Worm (Caenorhabditis elegans): Measurements from ENCODE around the gene C04E6.13.

Gene C04E6.13

DNA sequence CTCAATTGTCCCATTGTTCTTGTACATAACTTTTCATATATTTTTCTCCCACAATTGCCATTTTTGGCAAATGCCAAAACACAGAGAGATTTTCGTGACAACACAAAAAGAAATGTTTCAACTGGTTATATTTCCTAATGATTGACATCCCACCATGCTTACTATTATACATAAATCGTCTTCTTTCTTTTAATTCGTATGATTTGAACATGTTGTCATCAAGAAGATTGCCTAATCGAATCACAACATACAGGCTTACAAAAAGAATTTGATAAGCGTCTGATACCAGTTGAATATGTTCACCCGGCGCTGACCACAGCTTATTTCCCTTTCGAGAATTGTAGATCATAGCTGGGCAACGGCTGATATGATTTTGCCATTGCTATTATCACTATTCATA, 17.5 kb upstream of the C04E6.13 start, which contains the start of gene grd-9:
TSS of gene grd-9 (plus strand) at position 301 of the 400 bp plus-strand sequence.
- TF ChIP-seq mxl-2 (GFP tag; conservative IDR thresholded peaks at IDR 0.05) (no peak), pqm-1 (tag; optimal IDR thresholded peaks at IDR 0.05) (no peak), ama-1 (optimal IDR thresholded peaks at IDR 0.05) (no peak), ZK337.2 (GFP tag; IDR thresholded peaks at IDR 0.05) (no peak)

DNA sequence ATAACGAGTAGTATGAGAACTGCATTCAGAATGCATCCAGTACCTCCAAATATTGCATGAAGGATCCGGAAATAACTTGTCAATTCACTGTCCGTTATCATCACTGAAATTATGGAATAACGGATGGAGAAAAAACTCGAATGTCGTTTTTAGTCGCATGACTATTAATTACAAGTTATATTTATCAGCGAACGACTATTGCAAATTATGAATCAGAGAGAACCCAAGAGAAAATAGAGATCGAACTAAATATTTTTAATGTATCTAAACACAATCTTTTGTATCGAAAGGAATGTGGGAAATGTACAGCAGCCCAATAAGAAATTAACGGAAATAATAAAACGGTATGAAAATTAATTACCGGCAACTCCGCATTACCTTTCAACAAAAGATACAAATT, 12.6 kb upstream of the C04E6.13 start, which contains the start of gene srd-16:
TSS of gene srd-16 (minus strand) at position 101 of the 400 bp plus-strand sequence.
- TF ChIP-seq hlh-11 (tag; optimal IDR thresholded peaks at IDR 0.05) (no peak), ztf-7 (tag; optimal IDR thresholded peaks at IDR 0.05) (no peak), ama-1 (optimal IDR thresholded peaks at IDR 0.05) (no peak), F44E2.7 (GFP tag; IDR thresholded peaks at IDR 0.05) (no peak), lim-7 (GFP tag; IDR thresholded peaks at IDR 0.05) (no peak), D1046.2 (GFP tag; IDR thresholded peaks at IDR 0.05) (no peak)

DNA sequence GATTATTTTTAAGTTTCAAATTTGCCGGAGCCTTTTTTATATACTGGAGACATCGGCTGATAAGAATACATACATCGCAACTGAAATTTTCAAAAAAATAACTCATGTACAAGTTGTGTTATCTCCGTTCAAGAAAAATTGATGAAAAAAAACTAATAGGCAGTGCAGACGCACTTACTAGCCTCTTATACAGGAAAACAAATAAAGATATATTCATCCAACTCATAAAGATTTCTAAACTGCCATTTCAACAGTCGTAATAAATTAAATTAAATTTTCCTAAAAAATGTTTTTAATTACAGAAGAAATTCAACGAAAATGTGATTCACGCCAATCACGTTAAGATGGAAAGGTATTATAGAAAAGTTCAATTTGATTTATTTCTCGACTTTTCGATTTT, 10.7 kb upstream of the C04E6.13 start, which contains the start of gene C04E6.5:
TSS of gene C04E6.5 (plus strand) at position 301 of the 400 bp plus-strand sequence.
- TF ChIP-seq lim-7 (GFP tag; IDR thresholded peaks at IDR 0.05) (no peak), dmd-8 (GFP tag; IDR thresholded peaks at IDR 0.05) (no peak), T26A8.4 (GFP tag; IDR thresholded peaks at IDR 0.05) (no peak), skn-1 (tag; optimal IDR thresholded peaks at IDR 0.05) (no peak), dve-1 (tag; optimal IDR thresholded peaks at IDR 0.05; ENCODE audit: insufficient read depth) (no peak), F26F4.8 (GFP tag; conservative IDR thresholded peaks at IDR 0.05) (no peak), mdt-29 (GFP tag; IDR thresholded peaks at IDR 0.05) (no peak)

ce11 chrV:5906252-5906651, 6.3 kb upstream of the C04E6.13 start, which contains the start of gene srd-15:
srd-15 (minus strand) TSS chrV:5906352.
- no peak for TF ChIP-seq lin-39 (tag; optimal IDR thresholded peaks at IDR 0.05)
- no peak for TF ChIP-seq zfp-3 (GFP tag; conservative IDR thresholded peaks at IDR 0.05)
- no peak for TF ChIP-seq Y48G9A.11 (GFP tag; IDR thresholded peaks at IDR 0.05)
- no peak for TF ChIP-seq lin-29 (GFP tag; IDR thresholded peaks at IDR 0.05)
- TF ChIP-seq ceh-62 (tag; optimal IDR thresholded peaks at IDR 0.05), result no peak
- no peak for TF ChIP-seq spr-3 (GFP tag; optimal IDR thresholded peaks at IDR 0.05)
- TF ChIP-seq D1046.2 (GFP tag; IDR thresholded peaks at IDR 0.05), result no peak
- no peak for TF ChIP-seq F44E2.7 (GFP tag; IDR thresholded peaks at IDR 0.05)
- no peak for TF ChIP-seq F37D6.2 (tag; optimal IDR thresholded peaks at IDR 0.05)
- TF ChIP-seq ceh-28 (tag; optimal IDR thresholded peaks at IDR 0.05), result no peak
- no peak for TF ChIP-seq unc-62 (GFP tag; optimal IDR thresholded peaks at IDR 0.05 in 1 of 2)
- TF ChIP-seq unc-62 (tag; optimal IDR thresholded peaks at IDR 0.05), result no peak
- TF ChIP-seq aly-2 (tag; optimal IDR thresholded peaks at IDR 0.05), result no peak
- no peak for TF ChIP-seq dve-1 (tag; optimal IDR thresholded peaks at IDR 0.05; ENCODE audit: insufficient read depth)
- no peak for TF ChIP-seq lin-1 (GFP tag; IDR thresholded peaks at IDR 0.05)
- no peak for TF ChIP-seq mxl-3 (GFP tag; optimal IDR thresholded peaks at IDR 0.05)
- no peak for TF ChIP-seq sdz-12 (GFP tag; optimal IDR thresholded peaks at IDR 0.05)
- TF ChIP-seq daf-8 (GFP tag; IDR thresholded peaks at IDR 0.05), result no peak
- no peak for TF ChIP-seq nhr-28 (tag; optimal IDR thresholded peaks at IDR 0.05)
- no peak for TF ChIP-seq duxl-1 (tag; optimal IDR thresholded peaks at IDR 0.05; ENCODE audit: poor library complexity)
- TF ChIP-seq nhr-10 (tag; optimal IDR thresholded peaks at IDR 0.05), result no peak

- TF ChIP-seq F10B5.3 (tag; optimal IDR thresholded peaks at IDR 0.05) (no peak), nhr-237 (tag; optimal IDR thresholded peaks at IDR 0.05) (no peak), ZK337.2 (GFP tag; IDR thresholded peaks at IDR 0.05) (no peak), dmd-8 (GFP tag; IDR thresholded peaks at IDR 0.05) (no peak), attf-4 (tag; optimal IDR thresholded peaks at IDR 0.05) (no peak), F26F4.8 (GFP tag; conservative IDR thresholded peaks at IDR 0.05) (no peak), ZK546.5 (tag; optimal IDR thresholded peaks at IDR 0.05) (no peak), mxl-2 (GFP tag; conservative IDR thresholded peaks at IDR 0.05) (no peak), aly-2 (tag; optimal IDR thresholded peaks at IDR 0.05) (no peak), mdl-1 (tag; optimal IDR thresholded peaks at IDR 0.05) (no peak), nhr-11 (tag; optimal IDR thresholded peaks at IDR 0.05) (no peak), jun-1 (tag; optimal IDR thresholded peaks at IDR 0.05) (no peak), nhr-6 (tag; optimal IDR thresholded peaks at IDR 0.05) (no peak), tag-97 (GFP tag; IDR thresholded peaks at IDR 0.05) (no peak), R02D3.7 (tag; optimal IDR thresholded peaks at IDR 0.05) (no peak), cey-2 (tag; optimal IDR thresholded peaks at IDR 0.05; ENCODE audit: borderline replicate concordance, insufficient read depth) (no peak), T20F7.1 (GFP tag; optimal IDR thresholded peaks at IDR 0.05) (no peak), ztf-7 (tag; optimal IDR thresholded peaks at IDR 0.05) (no peak), nhr-76 (tag; optimal IDR thresholded peaks at IDR 0.05) (no peak)
Observed at ce11 chrV:5907090-5907489, 5.4 kb upstream of the C04E6.13 start, which contains the start of gene C04E6.4. C04E6.4 (plus strand) TSS chrV:5907390.

Data from whole organism, L4 larva.